Worm (Caenorhabditis elegans) whole organism, L1 larva: ENCODE measurements around the gene F59B10.2.

Source experiments
- C04F5.9 ChIP-seq: sonication (generic microtip); optimal IDR thresholded peaks from 2 replicates; lab custom pipeline; 2016; ENCODE audit warnings: missing genetic modification characterization, missing compliant biosample characterization
- C16A3.4 ChIP-seq: fragments of 150-350 bp; optimal IDR thresholded peaks from 2 replicates; lab custom pipeline; 2014; ENCODE audit warnings: missing biosample characterization, missing genetic modification characterization
- aha-1 ChIP-seq: fragments of 150-350 bp; optimal IDR thresholded peaks from 2 replicates; lab custom pipeline; 2014; ENCODE audit warnings: missing biosample characterization, missing genetic modification characterization
- ama-1 ChIP-seq: fragments of 150-350 bp; optimal IDR thresholded peaks from 2 replicates; lab custom pipeline; 2014
- blmp-1 ChIP-seq: fragments of 150-350 bp; optimal IDR thresholded peaks from 2 replicates; lab custom pipeline; 2014; ENCODE audit warnings: missing biosample characterization, missing genetic modification characterization
- ceh-63 ChIP-seq: fragments of 200-800 bp; sonication (Bioruptor generic); optimal IDR thresholded peaks from 2 replicates; lab custom pipeline; 2018; ENCODE audit warnings: mild to moderate bottlenecking, missing genetic modification characterization, missing compliant biosample characterization
- ceh-90 ChIP-seq: sonication (generic microtip); optimal IDR thresholded peaks from 2 replicates; lab custom pipeline; 2016; ENCODE audit warnings: missing genetic modification characterization, missing compliant biosample characterization
- ces-1 ChIP-seq: fragments of 150-350 bp; optimal IDR thresholded peaks from 2 replicates; lab custom pipeline; 2014; ENCODE audit warnings: missing biosample characterization, missing genetic modification reagents, missing genetic modification characterization
- efl-1 ChIP-seq, 4 experiments: fragments of 150-350 bp; optimal IDR thresholded peaks in 3 of 4; peaks in 1 of 4; 1 replicate in 1 of 4; 2 replicates in 3 of 4; lab custom pipeline; 2014; ENCODE audit warnings: missing biosample characterization in 2 of 4, missing genetic modification characterization in 2 of 4, missing genetic modification reagents in 2 of 4
- efl-3 ChIP-seq: fragments of 200-800 bp; sonication (Bioruptor generic); optimal IDR thresholded peaks from 2 replicates; lab custom pipeline; 2018; ENCODE audit warnings: mild to moderate bottlenecking, missing genetic modification characterization, missing compliant biosample characterization
- egl-13 ChIP-seq: sonication (generic microtip); optimal IDR thresholded peaks from 2 replicates; lab custom pipeline; 2016; ENCODE audit warnings: missing genotype, missing genetic modification reagents, missing genetic modification characterization, missing compliant biosample characterization
- egl-27 ChIP-seq, 2 experiments: fragments of 150-350 bp in 1 of 2; sonication (generic microtip); optimal IDR thresholded peaks; 3 replicates each; lab custom pipeline; 2017 to 2018; ENCODE audit warnings: missing biosample characterization in 2 of 2, missing genetic modification characterization in 2 of 2, missing genetic modification reagents in 2 of 2
- elt-2 ChIP-seq: sonication (generic microtip); optimal IDR thresholded peaks from 2 replicates; lab custom pipeline; 2016; ENCODE audit warnings: missing genetic modification characterization, mild to moderate bottlenecking, inconsistent platforms, missing compliant biosample characterization, missing genetic modification reagents
- ets-5 ChIP-seq: fragments of 200-800 bp; sonication (Bioruptor generic); IDR thresholded peaks from 2 replicates; pipeline ENCODE4 v1.3.6; 2022; ENCODE audit warnings: missing genetic modification characterization, missing compliant biosample characterization
- fkh-4 ChIP-seq: sonication (generic microtip); optimal IDR thresholded peaks from 2 replicates; lab custom pipeline; 2016; ENCODE audit warnings: missing compliant biosample characterization, missing genetic modification characterization, borderline replicate concordance
- grh-1 ChIP-seq: fragments of 200-800 bp; sonication (Bioruptor generic); IDR thresholded peaks from 2 replicates; pipeline ENCODE4 v1.3.6; 2022; ENCODE audit warnings: missing genetic modification reagents, missing genetic modification characterization, missing compliant biosample characterization
- hpl-2 ChIP-seq: fragments of 150-350 bp; optimal IDR thresholded peaks from 2 replicates; lab custom pipeline; 2014; ENCODE audit warnings: missing biosample characterization, missing genetic modification reagents, missing genetic modification characterization
- irx-1 ChIP-seq: sonication (generic microtip); optimal IDR thresholded peaks from 2 replicates; lab custom pipeline; 2016; ENCODE audit warnings: missing genetic modification characterization, missing compliant biosample characterization
- isw-1 ChIP-seq: fragments of 200-800 bp; sonication (Bioruptor generic); IDR thresholded peaks from 2 replicates; pipeline ENCODE4 v1.3.6; 2022; ENCODE audit warnings: missing genetic modification characterization, missing compliant biosample characterization
- lin-14 ChIP-seq: fragments of 200-800 bp; sonication (Bioruptor generic); optimal IDR thresholded peaks from 2 replicates; lab custom pipeline; 2018; ENCODE audit warnings: mild to moderate bottlenecking, missing genetic modification characterization, moderate library complexity, missing compliant biosample characterization
- lin-15B ChIP-seq: fragments of 150-350 bp; sonication (generic microtip); optimal IDR thresholded peaks from 3 replicates; lab custom pipeline; 2014; ENCODE audit warnings: missing biosample characterization, missing genetic modification characterization
- lsy-2 ChIP-seq, 2 experiments: fragments of 150-350 bp; optimal IDR thresholded peaks; 2 replicates each; lab custom pipeline; 2014; ENCODE audit warnings: missing biosample characterization in 2 of 2, missing genetic modification characterization in 2 of 2
- mab-9 ChIP-seq: fragments of 200-800 bp; sonication (Bioruptor generic); IDR thresholded peaks from 2 replicates; pipeline ENCODE4 v1.3.6; 2022; ENCODE audit warnings: missing genetic modification reagents, missing genetic modification characterization, missing compliant biosample characterization
- mep-1 ChIP-seq: fragments of 150-350 bp; optimal IDR thresholded peaks from 2 replicates; lab custom pipeline; 2014; ENCODE audit warnings: missing biosample characterization, missing genetic modification characterization
- nhr-12 ChIP-seq: sonication (generic microtip); optimal IDR thresholded peaks from 2 replicates; lab custom pipeline; 2017; ENCODE audit warnings: missing biosample characterization, missing genetic modification characterization
- nhr-20 ChIP-seq: sonication (generic microtip); optimal IDR thresholded peaks from 2 replicates; lab custom pipeline; 2016; ENCODE audit warnings: mild to moderate bottlenecking, missing genetic modification characterization, missing compliant biosample characterization
- nhr-47 ChIP-seq: sonication (generic microtip); optimal IDR thresholded peaks from 2 replicates; lab custom pipeline; 2016; ENCODE audit warnings: mild to moderate bottlenecking, missing genetic modification characterization, moderate library complexity, missing compliant biosample characterization
- nhr-71 ChIP-seq: sonication (generic microtip); optimal IDR thresholded peaks from 2 replicates; lab custom pipeline; 2016; ENCODE audit warnings: mild to moderate bottlenecking, missing genetic modification characterization, moderate library complexity, missing compliant biosample characterization
- nhr-76 ChIP-seq: sonication (generic microtip); optimal IDR thresholded peaks from 2 replicates; lab custom pipeline; 2017; ENCODE audit warnings: missing biosample characterization, missing genetic modification characterization
- nhr-77 ChIP-seq: fragments of 150-350 bp; optimal IDR thresholded peaks from 2 replicates; lab custom pipeline; 2014; ENCODE audit warnings: missing biosample characterization, missing genetic modification characterization
- nhr-84 ChIP-seq: sonication (generic microtip); optimal IDR thresholded peaks from 2 replicates; lab custom pipeline; 2017; ENCODE audit warnings: missing biosample characterization, missing genetic modification characterization
- nhr-85 ChIP-seq: sonication (generic microtip); peaks from one replicate; lab custom pipeline; 2016; ENCODE audit warnings: missing genetic modification characterization, inconsistent platforms, missing compliant biosample characterization
- nhr-90 ChIP-seq: sonication (generic microtip); optimal IDR thresholded peaks from 2 replicates; lab custom pipeline; 2016; ENCODE audit warnings: mild to moderate bottlenecking, missing genetic modification characterization, missing compliant biosample characterization; ENCODE audit not compliant: poor library complexity
- pax-3 ChIP-seq: fragments of 200-800 bp; sonication (Bioruptor generic); optimal IDR thresholded peaks from 2 replicates; lab custom pipeline; 2018; ENCODE audit warnings: mild to moderate bottlenecking, missing genetic modification characterization, moderate library complexity, missing compliant biosample characterization
- pqm-1 ChIP-seq: sonication (generic microtip); optimal IDR thresholded peaks from 3 replicates; lab custom pipeline; 2017; ENCODE audit warnings: missing biosample characterization, missing genetic modification characterization
- rnt-1 ChIP-seq: sonication (generic microtip); optimal IDR thresholded peaks from 2 replicates; lab custom pipeline; 2016; ENCODE audit warnings: mild to moderate bottlenecking, missing genetic modification characterization, moderate library complexity, missing compliant biosample characterization
- skn-1 ChIP-seq: fragments of 150-350 bp; optimal IDR thresholded peaks from 2 replicates; lab custom pipeline; 2014; ENCODE audit warnings: missing biosample characterization, missing genetic modification characterization
- snu-23 ChIP-seq: sonication (generic microtip); optimal IDR thresholded peaks from 2 replicates; lab custom pipeline; 2016; ENCODE audit warnings: missing genetic modification characterization, missing compliant biosample characterization
- sptf-1 ChIP-seq: fragments of 150-350 bp; optimal IDR thresholded peaks from 2 replicates; lab custom pipeline; 2014; ENCODE audit warnings: missing biosample characterization, missing genetic modification characterization
- tbx-2 ChIP-seq: sonication (generic microtip); optimal IDR thresholded peaks from 2 replicates; lab custom pipeline; 2016; ENCODE audit warnings: missing genetic modification characterization, missing compliant biosample characterization
- unc-130 ChIP-seq: fragments of 150-350 bp; optimal IDR thresholded peaks from 2 replicates; lab custom pipeline; 2017; ENCODE audit warnings: missing biosample characterization, missing genetic modification characterization, inconsistent platforms
- unc-30 ChIP-seq: sonication (generic microtip); optimal IDR thresholded peaks from 2 replicates; lab custom pipeline; 2017; ENCODE audit warnings: missing biosample characterization, missing genetic modification characterization
- unc-62 ChIP-seq: fragments of 150-350 bp; optimal IDR thresholded peaks from 2 replicates; lab custom pipeline; 2014; ENCODE audit warnings: missing biosample characterization, missing genetic modification reagents, missing genetic modification characterization
- unc-86 ChIP-seq: sonication (generic microtip); optimal IDR thresholded peaks from 2 replicates; lab custom pipeline; 2016; ENCODE audit warnings: missing genetic modification characterization, missing compliant biosample characterization
- unc-98 ChIP-seq: fragments of 200-800 bp; sonication (Bioruptor generic); IDR thresholded peaks from 2 replicates; pipeline ENCODE4 v1.3.6; 2022; ENCODE audit warnings: missing genetic modification characterization, missing compliant biosample characterization
- vab-15 ChIP-seq: sonication (generic microtip); optimal IDR thresholded peaks from 2 replicates; lab custom pipeline; 2017; ENCODE audit warnings: missing genotype, mild to moderate bottlenecking, missing genetic modification characterization, missing compliant biosample characterization
- ztf-11 ChIP-seq, 2 experiments: sonication (generic microtip); optimal IDR thresholded peaks; 2 replicates each; lab custom pipeline; 2016 to 2017; ENCODE audit warnings: missing genetic modification characterization in 2 of 2, missing biosample characterization in 1 of 2, missing compliant biosample characterization in 1 of 2
- ztf-4 ChIP-seq: fragments of 150-350 bp; optimal IDR thresholded peaks from 2 replicates; lab custom pipeline; 2014; ENCODE audit warnings: missing biosample characterization, missing genetic modification characterization

F59B10.2 gene

DNA sequence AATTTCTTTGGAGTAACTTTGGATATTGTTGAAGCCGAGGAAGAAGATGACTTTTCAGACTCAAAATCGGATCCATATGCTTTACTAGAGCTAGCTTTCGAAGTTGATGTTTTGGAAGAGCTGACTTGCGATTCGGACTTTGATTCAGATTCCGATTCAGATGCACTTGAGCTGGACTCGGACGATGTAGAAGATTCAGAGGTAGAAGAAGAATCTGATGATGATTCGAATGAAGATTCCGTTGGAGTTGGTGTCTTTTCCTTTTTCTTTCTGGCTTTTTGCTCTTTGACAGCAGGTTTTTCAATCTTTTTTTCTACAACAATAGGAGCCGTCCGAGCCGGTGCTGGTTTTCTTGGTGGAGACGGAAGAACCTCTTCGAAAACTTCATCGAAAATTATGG lies 1.7 kb downstream of the F59B10.2 start:
- TF ChIP-seq ceh-63 (GFP tag; lab: Kevin White, UChicago), result no peak
- TF ChIP-seq ztf-4, result no peak
- TF ChIP-seq C04F5.9, result no peak
- no peak for TF ChIP-seq vab-15 (tag; lab: Kevin White, UChicago)
- TF ChIP-seq hpl-2, result no peak
- TF ChIP-seq pax-3, result no peak
- TF ChIP-seq unc-86, result no peak

DNA sequence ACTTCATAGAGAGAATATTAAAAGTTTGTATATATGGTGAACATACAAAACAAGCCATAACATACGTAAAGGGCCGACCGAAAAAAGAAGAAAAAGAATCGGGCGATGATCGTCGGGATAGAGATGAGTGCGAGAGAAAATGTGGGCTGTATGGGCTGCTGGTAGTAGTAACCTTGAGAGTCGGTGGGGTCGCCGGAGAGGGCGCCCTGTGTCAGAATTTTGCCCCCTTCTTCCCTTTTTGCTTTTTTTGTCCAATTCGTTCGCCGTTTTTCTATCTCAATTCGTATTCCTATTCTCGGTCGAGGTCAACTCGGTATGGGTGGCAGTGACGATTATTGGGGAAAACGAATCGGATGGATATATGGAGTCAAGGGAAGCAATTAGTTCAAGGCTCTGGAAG lies 3.7 kb downstream of the F59B10.2 start:
- TF ChIP-seq lin-14 (GFP tag; lab: Kevin White, UChicago), result peak; percentile 63
- TF ChIP-seq nhr-47 (tag; lab: Kevin White, UChicago), result no peak
- TF ChIP-seq efl-3 (GFP tag; lab: Kevin White, UChicago), result no peak
- no peak for TF ChIP-seq ama-1 (lab: Kevin White, UChicago)
- TF ChIP-seq nhr-85, result peak; percentile 36
- peak; percentile 41 for TF ChIP-seq blmp-1
- TF ChIP-seq snu-23, result peak; percentile 34
- TF ChIP-seq, all 84 proteins: peak for 4

DNA sequence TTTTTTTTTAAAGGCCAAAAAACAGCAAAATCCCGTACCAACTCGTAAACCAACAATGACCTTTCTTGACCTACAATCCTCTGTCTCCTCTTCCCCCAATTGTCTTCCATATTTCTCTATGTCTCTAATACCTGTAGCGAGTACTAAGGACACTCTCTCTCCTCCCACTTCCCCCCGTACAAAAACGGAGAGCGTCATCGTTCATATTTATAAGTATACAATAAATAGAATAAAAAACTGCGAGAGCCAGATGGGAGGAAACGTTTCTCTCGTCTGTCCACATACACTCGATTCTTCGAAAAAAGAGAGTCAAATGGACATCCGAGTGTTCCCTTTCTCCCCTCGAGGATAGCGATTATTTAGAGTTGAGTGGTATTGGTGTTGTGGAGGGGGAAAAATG lies 4.9 kb downstream of the F59B10.2 start:
- TF ChIP-seq mep-1, result peak; percentile 40
- peak in 1 of 2 experiments; percentile 19 for TF ChIP-seq lsy-2 (tag; optimal IDR thresholded peaks at IDR 0.05; lab: Kevin White, UChicago)
- peak; percentile 28 for TF ChIP-seq nhr-77
- TF ChIP-seq nhr-71 (tag; lab: Kevin White, UChicago), result peak; percentile 23
- TF ChIP-seq blmp-1, result peak; percentile 62
- TF ChIP-seq grh-1, result no peak
- TF ChIP-seq C16A3.4 (tag; lab: Kevin White, UChicago), result no peak
- TF ChIP-seq unc-86, result no peak
- TF ChIP-seq nhr-20 (tag; lab: Kevin White, UChicago), result peak; percentile 13
- TF ChIP-seq unc-130 (tag; lab: Kevin White, UChicago), result no peak
- peak; percentile 30 for TF ChIP-seq nhr-85
- no peak for TF ChIP-seq unc-98 (GFP tag; lab: Robert Waterston, UW)
- no peak for TF ChIP-seq C04F5.9
- no peak for TF ChIP-seq unc-62 (GFP tag; lab: Kevin White, UChicago)
- TF ChIP-seq tbx-2 (tag; lab: Kevin White, UChicago), result no peak
- no peak for TF ChIP-seq efl-1 (optimal IDR thresholded peaks at IDR 0.05; lab: Kevin White, UChicago)
- TF ChIP-seq efl-1 (GFP tag; optimal IDR thresholded peaks at IDR 0.05 in 1 of 2; lab: Kevin White, UChicago), result peak in 1 of 2 experiments; percentile 1
- TF ChIP-seq rnt-1 (tag; lab: Kevin White, UChicago), result no peak
- no peak for TF ChIP-seq fkh-4 (tag; lab: Kevin White, UChicago)
- peak; percentile 57 for TF ChIP-seq lin-14 (GFP tag; lab: Kevin White, UChicago)

DNA sequence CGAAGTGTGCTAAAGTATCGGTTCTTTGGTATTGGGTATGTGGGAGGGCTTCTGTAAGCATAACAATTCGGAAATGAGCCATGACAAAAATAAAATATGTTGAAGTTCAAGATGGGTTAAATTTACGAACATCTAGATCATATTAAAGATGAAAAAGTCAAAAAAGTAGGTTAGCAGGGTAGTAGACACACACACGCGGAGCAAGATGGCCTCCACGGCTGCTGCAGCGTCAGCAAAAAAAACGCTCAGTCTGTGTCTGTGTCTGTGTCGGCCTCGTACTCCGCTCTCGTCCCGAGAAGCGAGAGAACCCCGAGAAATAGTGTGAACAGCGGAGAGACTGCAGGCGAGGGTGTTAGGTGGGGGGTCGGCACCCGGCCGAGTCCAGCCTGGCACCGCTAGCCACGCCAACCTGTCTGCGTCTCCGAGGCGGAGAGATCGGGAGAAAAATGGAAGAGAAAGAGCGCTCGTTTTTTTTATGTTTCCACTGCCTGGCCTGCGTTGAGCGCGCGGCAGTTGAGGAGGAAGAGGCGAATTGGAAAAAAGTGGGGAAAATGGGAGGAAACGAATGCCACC lies 7.1 kb downstream of the F59B10.2 start, which contains the start of gene myrf-1:
TSS of gene myrf-1 (minus strand) at position 51 of the 573 bp plus-strand sequence.
- TF ChIP-seq pqm-1 (tag; lab: Kevin White, UChicago), result no peak
- TF ChIP-seq C16A3.4 (tag; lab: Kevin White, UChicago), result peak; percentile 65
- TF ChIP-seq unc-30, result no peak
- no peak for TF ChIP-seq ceh-90
- TF ChIP-seq nhr-77, result peak; percentile 75
- TF ChIP-seq sptf-1, result no peak
- no peak for TF ChIP-seq fkh-4 (tag; lab: Kevin White, UChicago)
- TF ChIP-seq mab-9, result peak; percentile 53; the same call in 1 of the 2 replicates
- TF ChIP-seq lin-15B (tag; lab: Kevin White, UChicago), result peak; percentile 15
- no peak for TF ChIP-seq ces-1 (GFP tag; lab: Kevin White, UChicago)
- TF ChIP-seq C04F5.9, result no peak
- TF ChIP-seq egl-13 (tag; lab: Kevin White, UChicago), result peak; percentile 84
- peak; percentile 66 for TF ChIP-seq elt-2 (tag; lab: Kevin White, UChicago)
- TF ChIP-seq nhr-84 (tag; lab: Kevin White, UChicago), result no peak
- no peak for TF ChIP-seq nhr-12 (tag; lab: Kevin White, UChicago)
- peak; percentile 85 for TF ChIP-seq nhr-20 (tag; lab: Kevin White, UChicago)
- TF ChIP-seq nhr-90 (tag; lab: Kevin White, UChicago), result peak; percentile 73
- peak; percentile 66 for TF ChIP-seq isw-1 (GFP tag; lab: Robert Waterston, UW)
- no peak for TF ChIP-seq nhr-76
- TF ChIP-seq skn-1, result peak; percentile 77
- peak; percentile 66 for TF ChIP-seq irx-1 (tag; lab: Kevin White, UChicago)
- peak; percentile 21 for TF ChIP-seq aha-1 (tag; lab: Kevin White, UChicago)
- peak in 1 of 2 experiments; percentile 75 for TF ChIP-seq ztf-11 (tag; optimal IDR thresholded peaks at IDR 0.05; lab: Kevin White, UChicago)
- TF ChIP-seq egl-27 (tag; optimal IDR thresholded peaks at IDR 0.05; lab: Kevin White, UChicago), result peak; percentile 32 to 41
- no peak for TF ChIP-seq ets-5
